Worm (Caenorhabditis elegans) whole organism, early embryonic: ENCODE measurements around the gene cdkl-1.

ENCODE experiments used
- B0310.2 ChIP-seq: sonication (generic microtip); optimal IDR thresholded peaks from 2 replicates; lab custom pipeline; 2016; ENCODE audit warnings: mild to moderate bottlenecking, missing genetic modification characterization, missing compliant biosample characterization
- aly-1 ChIP-seq: sonication (generic microtip); optimal IDR thresholded peaks from 2 replicates; lab custom pipeline; 2016; ENCODE audit warnings: missing genetic modification characterization, missing compliant biosample characterization
- ama-1 ChIP-seq: fragments of 150-350 bp; optimal IDR thresholded peaks from 2 replicates; lab custom pipeline; 2014
- ceh-13 ChIP-seq: fragments of 200-800 bp; sonication (Bioruptor generic); optimal IDR thresholded peaks from 2 replicates; lab custom pipeline; 2018; ENCODE audit warnings: mild to moderate bottlenecking, missing genetic modification characterization, missing compliant biosample characterization
- ceh-36 ChIP-seq: sonication (generic microtip); optimal IDR thresholded peaks from 2 replicates; lab custom pipeline; 2016; ENCODE audit warnings: missing genetic modification characterization, inconsistent platforms, missing compliant biosample characterization
- ets-7 ChIP-seq: sonication (generic microtip); optimal IDR thresholded peaks from 2 replicates; lab custom pipeline; 2016; ENCODE audit warnings: missing genotype, missing genetic modification characterization, missing compliant biosample characterization
- flt-1 ChIP-seq: fragments of 200-800 bp; sonication (Bioruptor generic); IDR thresholded peaks from 2 replicates; pipeline ENCODE4 v1.3.6; 2022; ENCODE audit warnings: missing genetic modification characterization, missing compliant biosample characterization
- hmbx-1 ChIP-seq: sonication (generic microtip); optimal IDR thresholded peaks from 2 replicates; lab custom pipeline; 2016; ENCODE audit warnings: mild to moderate bottlenecking, missing genetic modification characterization, missing compliant biosample characterization
- hnd-1 ChIP-seq: sonication (generic microtip); optimal IDR thresholded peaks from 2 replicates; lab custom pipeline; 2016; ENCODE audit warnings: missing genetic modification characterization, missing compliant biosample characterization
- sea-1 ChIP-seq: fragments of 200-800 bp; sonication (Bioruptor generic); conservative IDR thresholded peaks from 2 replicates; pipeline ENCODE4 v1.3.6; 2022; ENCODE audit warnings: missing genetic modification characterization, missing compliant biosample characterization
- tbx-11 ChIP-seq: fragments of 200-800 bp; sonication (Bioruptor generic); IDR thresholded peaks from 2 replicates; pipeline ENCODE4 v1.3.6; 2022; ENCODE audit warnings: missing genetic modification characterization, missing compliant biosample characterization
- tra-4 ChIP-seq: sonication (generic microtip); optimal IDR thresholded peaks from 2 replicates; lab custom pipeline; 2017; ENCODE audit warnings: missing genetic modification characterization, missing compliant biosample characterization

- TF ChIP-seq flt-1 (GFP tag; lab: Robert Waterston, UW) (no peak), hnd-1 (tag; lab: Kevin White, UChicago) (no peak), hmbx-1 (tag; lab: Kevin White, UChicago) (no peak), B0310.2 (tag; lab: Kevin White, UChicago) (no peak), tbx-11 (GFP tag; lab: Robert Waterston, UW) (no peak), ceh-13 (GFP tag; lab: Kevin White, UChicago) (no peak), ceh-36 (tag; lab: Kevin White, UChicago) (no peak), ama-1 (lab: Kevin White, UChicago) (no peak), tra-4 (tag; lab: Kevin White, UChicago) (no peak), sea-1 (GFP tag; lab: Robert Waterston, UW) (no peak), ets-7 (tag; lab: Kevin White, UChicago) (no peak), aly-1 (no peak)
Observed at ce11 chrV:11156589-11156988, 57.9 kb downstream of the cdkl-1 start.
